Worm (Caenorhabditis elegans): Measurements from ENCODE around the gene nhr-59.
"Not testable (repeated sequence)": the region's sequence is repeated elsewhere in the genome, so short reads cannot be mapped to it uniquely, and the experiment has no call there.

Gene nhr-59

ce11 chrV:2322466-2322865 lies 44.4 kb upstream of the nhr-59 start, which contains the start of gene pud-1.2:
pud-1.2 (minus strand) TSS chrV:2322566.
- TF ChIP-seq rbr-2 (tag; optimal IDR thresholded peaks at IDR 0.05); lsy-2 (tag; optimal IDR thresholded peaks at IDR 0.05); lin-1 (GFP tag; IDR thresholded peaks at IDR 0.05): not testable (repeated sequence)

- TF ChIP-seq pha-4 (GFP tag; IDR thresholded peaks at IDR 0.05); pha-4 (tag; optimal IDR thresholded peaks at IDR 0.05); zag-1 (tag; optimal IDR thresholded peaks at IDR 0.05); lir-3 (tag; optimal IDR thresholded peaks at IDR 0.05): not testable (repeated sequence)
Measured at ce11 chrV:2321001-2321400, 42.9 kb upstream of the nhr-59 start, which contains the start of gene Y19D10B.6. Y19D10B.6 (minus strand) TSS chrV:2321101.

- no peak for TF ChIP-seq mep-1 (tag; optimal IDR thresholded peaks at IDR 0.05)
- no peak for TF ChIP-seq zfp-3 (GFP tag; conservative IDR thresholded peaks at IDR 0.05)
- TF ChIP-seq ceh-32 (tag; optimal IDR thresholded peaks at IDR 0.05; ENCODE audit: poor library complexity) = no peak
- TF ChIP-seq dmd-6 (GFP tag; IDR thresholded peaks at IDR 0.05) = peak; percentile 99
- TF ChIP-seq nhr-77 (tag; optimal IDR thresholded peaks at IDR 0.05) = peak; percentile 89
- peak; percentile 62 for TF ChIP-seq nhr-48 (tag; optimal IDR thresholded peaks at IDR 0.05)
- peak; percentile 81 for TF ChIP-seq nhr-28 (tag; optimal IDR thresholded peaks at IDR 0.05)
- TF ChIP-seq zag-1 (tag; optimal IDR thresholded peaks at IDR 0.05) = no peak
- TF ChIP-seq arid-1 (GFP tag; conservative IDR thresholded peaks at IDR 0.05) = no peak
- no peak for TF ChIP-seq unc-39 (tag; optimal IDR thresholded peaks at IDR 0.05)
- TF ChIP-seq dmd-8 (GFP tag; IDR thresholded peaks at IDR 0.05) = no peak
- no peak for TF ChIP-seq lsy-2 (tag; optimal IDR thresholded peaks at IDR 0.05)
- no peak for TF ChIP-seq mxl-2 (GFP tag; conservative IDR thresholded peaks at IDR 0.05)
- TF ChIP-seq mdl-1 (tag; optimal IDR thresholded peaks at IDR 0.05) = no peak
- TF ChIP-seq daf-19 (GFP tag; conservative IDR thresholded peaks at IDR 0.05) = no peak
- TF ChIP-seq Y5F2A.4 (GFP tag; optimal IDR thresholded peaks at IDR 0.05) = no peak
- no peak for TF ChIP-seq T26A8.4 (GFP tag; IDR thresholded peaks at IDR 0.05)
- TF ChIP-seq madf-9 (GFP tag; conservative IDR thresholded peaks at IDR 0.05) = no peak
- no peak for TF ChIP-seq nhr-111 (GFP tag; optimal IDR thresholded peaks at IDR 0.05)
- TF ChIP-seq unc-62 (GFP tag; optimal IDR thresholded peaks at IDR 0.05 in 1 of 2) = peak in 1 of 2 experiments; percentile 22
- TF ChIP-seq unc-62 (tag; optimal IDR thresholded peaks at IDR 0.05) = no peak
- no peak for TF ChIP-seq Y75B8A.6 (GFP tag; IDR thresholded peaks at IDR 0.05)
- TF ChIP-seq tag-97 (GFP tag; IDR thresholded peaks at IDR 0.05) = no peak
- no peak for TF ChIP-seq dmd-9 (GFP tag; IDR thresholded peaks at IDR 0.05)
- no peak for TF ChIP-seq Y105C5A.15 (GFP tag; IDR thresholded peaks at IDR 0.05)
- TF ChIP-seq Y48G9A.11 (GFP tag; IDR thresholded peaks at IDR 0.05) = no peak
- TF ChIP-seq php-3 (GFP tag; IDR thresholded peaks at IDR 0.05) = 0 out of 2 replicates have a peak, but pooled peaks have one; percentile 20
- TF ChIP-seq lin-15B (tag; optimal IDR thresholded peaks at IDR 0.05) = no peak
- TF ChIP-seq F44E2.7 (GFP tag; IDR thresholded peaks at IDR 0.05) = no peak
- no peak for TF ChIP-seq zfp-2 (tag; optimal IDR thresholded peaks at IDR 0.05)
- TF ChIP-seq ZK337.2 (GFP tag; IDR thresholded peaks at IDR 0.05) = no peak
- TF ChIP-seq egl-27 (tag; optimal IDR thresholded peaks at IDR 0.05) = no peak
- peak; percentile 79 for TF ChIP-seq hlh-11 (tag; optimal IDR thresholded peaks at IDR 0.05)
- TF ChIP-seq egl-43 (GFP tag; IDR thresholded peaks at IDR 0.05) = no peak
- no peak for TF ChIP-seq ZK546.5 (tag; optimal IDR thresholded peaks at IDR 0.05)
- TF ChIP-seq lin-1 (GFP tag; IDR thresholded peaks at IDR 0.05) = peak; percentile 73
- no peak for TF ChIP-seq R02D3.7 (tag; optimal IDR thresholded peaks at IDR 0.05)
- TF ChIP-seq dve-1 (tag; optimal IDR thresholded peaks at IDR 0.05; ENCODE audit: insufficient read depth) = peak; percentile 86
- no peak for TF ChIP-seq zip-2 (tag; optimal IDR thresholded peaks at IDR 0.05)
- no peak for TF ChIP-seq ces-1 (GFP tag; optimal IDR thresholded peaks at IDR 0.05)
- TF ChIP-seq ceh-28 (tag; optimal IDR thresholded peaks at IDR 0.05) = no peak
- no peak for TF ChIP-seq snpc-1.2 (GFP tag; IDR thresholded peaks at IDR 0.05)
- no peak for TF ChIP-seq zip-11 (GFP tag; IDR thresholded peaks at IDR 0.05)
Measured at ce11 chrV:2308246-2308645, 30.2 kb upstream of the nhr-59 start.
